Worm (Caenorhabditis elegans): ENCODE measurements around the gene F46B6.6.

F46B6.6 gene

DNA sequence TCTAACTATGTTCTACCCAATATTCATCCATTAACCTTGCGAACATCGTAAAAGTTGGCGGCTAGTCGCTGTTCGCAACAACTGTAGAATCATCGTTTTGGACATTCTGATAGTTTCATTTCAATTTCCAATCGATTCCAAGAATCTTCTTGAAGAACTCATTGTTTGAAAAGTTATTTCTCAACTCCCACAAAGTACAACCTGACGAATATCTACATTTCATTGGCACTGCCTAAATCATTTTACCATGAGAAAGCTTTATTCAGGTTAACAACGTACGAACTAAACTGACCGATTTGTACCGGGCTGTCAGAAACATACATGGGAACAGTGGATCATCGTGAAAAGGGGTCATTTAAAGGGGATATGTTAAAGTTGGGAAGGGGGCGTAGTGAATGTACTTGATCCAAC lies at the start of gene F46B6.6:
TSS of gene F46B6.6 (minus strand) at position 148 of the 411 bp plus-strand sequence.
- no peak for TF ChIP-seq unc-62 (GFP tag; optimal IDR thresholded peaks at IDR 0.05)

DNA sequence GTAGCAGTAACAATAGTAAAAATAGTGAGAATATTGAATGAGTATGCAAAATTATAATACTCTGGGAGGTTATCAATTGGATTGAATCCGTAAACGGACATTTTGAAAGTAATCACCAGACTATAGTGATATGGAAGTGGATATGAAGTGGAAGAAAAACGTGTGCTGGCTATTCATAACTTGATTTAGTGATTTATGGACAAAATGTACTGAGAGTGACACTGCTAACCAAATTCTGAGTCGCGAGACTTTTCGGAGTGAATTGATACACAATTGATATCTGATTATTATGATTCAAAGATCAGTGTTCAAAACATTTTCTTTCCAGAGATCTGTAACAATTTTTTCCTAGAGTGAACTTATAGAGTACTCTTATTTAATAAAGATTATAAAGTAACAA lies 49.3 kb upstream of the F46B6.6 start, which contains the start of gene sru-38:
TSS of gene sru-38 (minus strand) at position 101 of the 400 bp plus-strand sequence.
- no peak for TF ChIP-seq unc-62 (GFP tag; optimal IDR thresholded peaks at IDR 0.05)

DNA sequence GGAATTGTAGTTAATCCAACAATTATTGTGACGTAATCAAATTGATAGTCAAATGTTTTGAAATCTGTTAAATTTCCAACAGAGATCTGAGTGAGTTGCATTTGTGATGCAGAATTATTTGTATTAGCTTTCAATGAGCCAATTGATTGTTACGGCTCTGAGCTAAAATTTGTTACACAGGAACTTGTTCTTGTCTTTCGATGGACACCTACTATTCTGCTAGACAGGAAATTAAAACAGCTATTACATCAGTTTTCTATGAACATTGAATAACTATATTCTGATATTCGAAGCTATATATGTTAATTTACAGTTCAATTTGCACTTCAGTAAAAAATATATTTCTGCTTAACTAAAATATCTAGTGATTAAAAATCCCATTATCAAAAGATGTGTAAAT lies 47.2 kb upstream of the F46B6.6 start, which contains the start of gene sru-40:
TSS of gene sru-40 (minus strand) at position 101 of the 400 bp plus-strand sequence.
- no peak for TF ChIP-seq unc-62 (GFP tag; optimal IDR thresholded peaks at IDR 0.05)

DNA sequence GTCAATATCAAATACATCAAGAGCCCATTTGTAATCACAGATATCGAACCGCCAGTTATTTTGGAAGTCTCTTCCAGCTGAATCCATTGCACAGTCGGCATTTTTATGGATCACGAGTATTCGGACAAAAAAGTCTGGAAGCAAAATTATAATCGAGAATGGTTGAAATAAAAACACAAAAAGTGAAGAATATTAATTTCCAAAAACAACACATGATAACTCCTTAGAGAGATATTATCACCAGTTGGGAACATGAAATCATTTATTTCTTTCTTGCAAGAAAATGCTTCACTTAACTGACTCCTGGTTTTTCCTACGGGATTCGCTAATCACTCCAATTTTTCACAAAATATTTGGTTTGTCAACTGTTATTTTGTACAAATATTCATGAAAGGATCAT lies 37.5 kb upstream of the F46B6.6 start, which contains the start of gene str-2:
TSS of gene str-2 (minus strand) at position 101 of the 400 bp plus-strand sequence.
- TF ChIP-seq unc-62 (GFP tag; optimal IDR thresholded peaks at IDR 0.05) = no peak

DNA sequence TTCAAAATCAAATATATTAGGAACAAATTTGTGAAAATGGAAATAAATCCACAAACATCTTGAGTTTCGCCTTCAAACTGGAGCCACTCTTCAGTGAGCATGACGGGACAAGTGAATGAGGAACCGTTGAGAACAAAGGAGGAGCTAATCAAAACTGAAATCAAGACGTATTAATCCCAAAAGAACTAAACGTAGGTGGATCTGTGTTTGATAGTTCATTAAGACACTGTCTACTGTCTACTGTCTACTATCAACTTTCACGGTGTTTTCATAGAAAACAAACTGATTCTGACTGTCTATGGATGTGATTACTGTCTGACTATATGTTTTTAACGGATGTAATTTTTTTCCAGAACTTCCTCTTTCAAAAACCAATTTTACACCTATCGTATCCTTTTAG lies 35.1 kb upstream of the F46B6.6 start, which contains the start of gene str-193:
TSS of gene str-193 (minus strand) at position 101 of the 400 bp plus-strand sequence.
- no peak for TF ChIP-seq unc-62 (GFP tag; optimal IDR thresholded peaks at IDR 0.05)

DNA sequence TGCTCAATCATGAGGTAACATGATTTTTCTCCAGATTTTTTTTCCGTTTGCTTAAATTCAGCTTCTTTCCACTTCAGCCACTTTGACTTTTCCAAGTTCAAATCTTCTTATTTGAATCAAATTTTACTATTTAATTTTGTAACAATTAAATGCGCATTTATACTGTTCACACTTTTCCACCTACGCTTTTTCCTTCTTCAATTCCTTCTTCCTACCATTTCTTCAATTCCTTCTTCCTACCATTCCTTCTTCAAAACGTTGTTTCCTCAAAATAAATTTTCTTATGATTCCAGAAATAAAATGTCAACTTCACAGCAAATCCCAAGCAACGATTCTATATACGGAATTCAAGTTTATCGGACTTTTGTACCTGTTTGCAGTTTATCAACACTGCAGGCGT lies 29.7 kb upstream of the F46B6.6 start, which contains the start of gene sru-31:
TSS of gene sru-31 (plus strand) at position 301 of the 400 bp plus-strand sequence.
- TF ChIP-seq unc-62 (GFP tag; optimal IDR thresholded peaks at IDR 0.05) = no peak

DNA sequence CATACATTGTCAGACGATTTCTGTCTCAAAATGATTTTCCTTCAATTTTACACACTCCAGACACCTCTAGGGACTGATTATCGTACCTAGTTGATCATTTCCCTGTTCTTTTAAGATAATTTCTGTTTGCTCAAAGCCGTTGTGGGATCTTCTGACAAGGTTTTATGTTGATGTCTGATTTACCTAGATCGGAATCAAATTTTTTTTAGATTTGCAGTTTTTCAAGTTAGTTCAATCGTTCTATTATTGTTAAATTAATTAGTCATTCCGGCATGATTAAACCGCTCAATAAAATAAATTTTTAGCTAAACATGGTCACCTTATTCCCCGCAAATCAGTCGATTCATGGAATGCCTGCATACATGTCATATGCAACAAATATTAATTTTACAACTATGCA lies 26.9 kb upstream of the F46B6.6 start, which contains the start of gene sru-30:
TSS of gene sru-30 (plus strand) at position 301 of the 400 bp plus-strand sequence.
- no peak for TF ChIP-seq unc-62 (GFP tag; optimal IDR thresholded peaks at IDR 0.05)

DNA sequence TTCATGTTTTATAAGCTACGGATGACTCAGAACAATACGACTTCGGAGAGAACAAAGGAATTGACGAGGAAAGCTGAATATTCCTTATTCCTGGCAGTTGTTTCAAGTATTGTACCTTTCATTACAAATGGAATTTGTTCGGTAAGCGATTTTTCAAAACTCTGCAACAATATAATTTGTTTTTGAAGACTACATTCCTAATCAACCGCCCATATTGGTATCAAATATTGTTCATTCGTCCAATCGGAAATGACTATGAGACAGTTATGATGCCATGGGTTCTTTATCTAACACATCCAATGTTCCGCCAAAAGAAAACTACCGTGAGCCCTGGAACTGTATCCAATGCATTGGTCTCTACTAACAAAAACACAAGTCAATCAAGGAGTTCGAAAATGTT lies 25.5 kb upstream of the F46B6.6 start:
- TF ChIP-seq unc-62 (GFP tag; optimal IDR thresholded peaks at IDR 0.05) = no peak

DNA sequence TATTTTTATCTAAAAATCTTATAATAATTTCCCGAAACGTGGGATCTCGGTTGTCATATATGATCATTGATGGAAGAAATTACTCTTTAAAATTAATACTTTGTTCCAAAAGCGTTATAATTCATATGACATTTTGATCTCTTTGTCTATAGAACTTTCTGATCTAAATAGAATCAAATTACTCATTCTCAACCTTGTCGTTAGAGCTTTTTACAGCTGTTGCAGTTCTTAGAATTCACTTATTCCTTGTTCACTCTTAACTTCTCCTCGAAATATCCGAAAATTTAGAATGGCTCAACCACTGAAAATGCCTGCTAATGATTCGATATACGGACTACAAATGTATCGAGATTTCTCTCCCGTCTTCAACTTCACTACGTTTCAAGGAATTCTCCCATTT lies 24.5 kb upstream of the F46B6.6 start, which contains the start of gene sru-29:
TSS of gene sru-29 (plus strand) at position 301 of the 400 bp plus-strand sequence.
- no peak for TF ChIP-seq unc-62 (GFP tag; optimal IDR thresholded peaks at IDR 0.05)

DNA sequence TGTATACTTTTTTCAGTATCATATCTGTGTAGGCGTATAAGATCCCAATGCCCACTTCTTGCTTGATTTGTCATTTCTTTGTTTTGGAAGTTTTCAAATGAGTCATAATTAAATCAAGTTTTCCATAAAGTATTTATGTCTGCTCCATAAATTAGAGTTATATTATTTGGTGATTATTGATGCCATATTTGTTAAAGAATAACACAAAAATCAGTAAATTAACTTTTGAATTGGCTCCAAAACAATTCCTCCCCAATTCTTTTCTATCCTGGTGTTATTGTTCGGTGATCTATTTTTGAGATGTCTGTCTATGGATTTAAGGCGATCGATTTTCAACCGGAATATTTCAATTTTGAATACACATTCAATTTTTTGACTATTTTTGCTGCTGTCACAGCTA lies 18.5 kb upstream of the F46B6.6 start, which contains the start of gene sru-37:
TSS of gene sru-37 (plus strand) at position 301 of the 400 bp plus-strand sequence.
- no peak for TF ChIP-seq unc-62 (GFP tag; optimal IDR thresholded peaks at IDR 0.05)

DNA sequence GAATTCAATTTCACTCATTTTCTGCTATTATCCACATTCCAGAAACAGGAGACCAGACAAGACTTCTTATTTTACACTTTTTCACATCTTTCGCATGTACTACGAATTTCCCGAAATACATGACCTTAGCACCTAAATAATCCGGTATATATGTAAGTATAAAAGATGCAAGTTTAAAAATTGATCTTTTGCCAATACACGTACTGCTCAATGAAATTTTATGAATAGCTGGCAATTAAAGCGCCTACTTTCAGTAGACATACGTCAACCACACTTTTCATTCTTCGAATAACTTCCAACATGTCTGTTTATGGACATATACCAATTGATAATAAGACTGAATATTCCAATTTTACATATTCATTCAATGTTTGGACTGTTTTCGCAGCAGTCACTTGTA lies 16.5 kb upstream of the F46B6.6 start, which contains the start of gene sru-39:
TSS of gene sru-39 (plus strand) at position 301 of the 400 bp plus-strand sequence.
- TF ChIP-seq unc-62 (GFP tag; optimal IDR thresholded peaks at IDR 0.05) = no peak

DNA sequence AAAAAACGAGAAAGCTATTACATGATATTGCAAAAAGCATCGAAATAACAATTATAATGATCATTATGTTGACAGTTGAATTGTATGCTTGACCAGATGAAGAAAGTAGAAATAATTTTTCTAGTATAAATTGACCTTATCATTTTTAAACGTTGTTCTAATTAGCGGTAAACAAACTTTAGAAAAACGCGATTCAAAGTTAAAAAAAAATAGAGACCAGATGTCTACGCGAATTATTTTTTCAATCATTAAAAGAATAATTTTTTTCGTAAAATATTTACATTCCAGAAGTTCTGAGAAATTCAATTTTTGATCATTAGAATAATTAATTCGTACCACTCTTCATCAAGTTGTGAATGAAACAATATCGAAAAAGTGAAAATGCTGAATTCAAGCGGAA lies 15.3 kb upstream of the F46B6.6 start, which contains the start of gene F46B6.10:
TSS of gene F46B6.10 (minus strand) at position 101 of the 400 bp plus-strand sequence.
- TF ChIP-seq unc-62 (GFP tag; optimal IDR thresholded peaks at IDR 0.05) = no peak

DNA sequence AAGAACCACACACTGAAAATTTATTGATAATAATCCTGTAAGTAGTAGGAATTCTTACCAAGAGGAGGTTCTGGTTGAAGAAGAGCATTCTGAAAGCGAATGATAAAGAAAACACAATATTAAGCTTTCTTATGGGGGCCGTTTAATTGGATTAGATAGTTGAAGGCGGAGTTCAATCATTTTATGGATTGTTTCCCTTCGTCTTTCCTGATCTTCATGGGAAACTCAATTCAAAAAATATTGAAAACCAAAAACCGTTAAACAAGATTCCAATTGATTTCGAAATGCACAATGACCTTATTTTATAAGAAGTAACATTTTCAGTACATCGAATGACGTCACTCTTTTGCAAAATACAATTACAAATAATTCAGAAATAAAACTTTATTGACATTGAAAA lies 12.4 kb upstream of the F46B6.6 start, which contains the start of gene F46B6.13:
TSS of gene F46B6.13 (minus strand) at position 101 of the 400 bp plus-strand sequence.
- no peak for TF ChIP-seq unc-62 (GFP tag; optimal IDR thresholded peaks at IDR 0.05)

DNA sequence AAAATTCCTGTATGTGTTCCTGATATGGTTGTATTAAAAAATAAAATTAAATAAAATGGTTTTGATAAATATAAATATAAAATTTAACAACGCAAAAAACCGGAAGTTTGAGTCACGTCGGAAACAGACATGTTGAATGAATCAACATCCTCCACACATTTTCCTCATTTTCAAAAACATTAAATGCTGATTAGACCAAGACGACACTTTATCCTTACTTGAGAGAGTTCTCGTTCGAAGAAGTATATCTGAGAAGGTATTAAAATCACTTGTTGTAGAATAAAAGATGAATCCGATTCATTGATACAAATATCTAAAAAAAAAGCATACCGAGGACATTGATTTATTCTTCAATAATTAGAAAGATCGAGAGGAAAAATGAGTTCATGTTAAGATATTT lies 11.5 kb upstream of the F46B6.6 start:
- no peak for TF ChIP-seq unc-62 (GFP tag; optimal IDR thresholded peaks at IDR 0.05)

DNA sequence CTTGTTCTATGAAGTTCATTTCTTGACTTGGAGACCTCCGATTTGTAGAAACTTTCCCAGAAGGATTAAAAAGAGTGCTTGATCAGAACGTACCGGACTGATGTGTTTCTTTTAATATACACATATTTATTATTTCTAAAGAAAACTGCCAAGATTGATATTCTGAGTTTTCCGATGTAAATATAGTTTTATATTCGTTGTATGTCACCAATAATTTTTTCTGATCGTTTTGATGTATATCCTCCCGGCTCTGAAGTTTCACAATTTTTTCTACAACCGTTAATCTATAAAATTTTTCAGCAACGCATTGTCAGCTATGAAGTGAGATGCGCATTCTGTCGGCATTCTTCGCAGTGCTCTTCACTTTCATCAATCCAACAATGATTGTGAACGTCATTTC lies 9.9 kb upstream of the F46B6.6 start, which contains the start of gene F46B6.9:
TSS of gene F46B6.9 (plus strand) at position 301 of the 400 bp plus-strand sequence.
- no peak for TF ChIP-seq unc-62 (GFP tag; optimal IDR thresholded peaks at IDR 0.05)

DNA sequence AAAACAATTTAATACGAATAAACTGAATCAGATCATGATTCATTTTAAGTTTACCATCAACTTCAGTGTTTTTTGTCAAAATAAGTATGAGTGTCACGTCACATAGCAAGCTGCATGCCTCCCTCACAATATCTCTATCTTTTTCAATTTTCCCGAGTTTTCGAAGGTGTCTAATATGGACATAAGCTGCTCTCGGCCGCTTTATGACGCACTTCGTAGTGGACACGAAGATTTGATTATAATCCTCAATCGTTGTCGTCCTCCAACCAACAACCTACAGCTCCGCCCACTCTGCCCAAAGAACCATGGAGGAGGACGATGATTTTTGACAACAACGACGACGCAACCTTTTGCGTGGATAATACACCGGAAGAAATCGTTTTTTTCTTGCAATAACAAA lies 9.3 kb upstream of the F46B6.6 start:
- no peak for TF ChIP-seq unc-62 (GFP tag; optimal IDR thresholded peaks at IDR 0.05)

DNA sequence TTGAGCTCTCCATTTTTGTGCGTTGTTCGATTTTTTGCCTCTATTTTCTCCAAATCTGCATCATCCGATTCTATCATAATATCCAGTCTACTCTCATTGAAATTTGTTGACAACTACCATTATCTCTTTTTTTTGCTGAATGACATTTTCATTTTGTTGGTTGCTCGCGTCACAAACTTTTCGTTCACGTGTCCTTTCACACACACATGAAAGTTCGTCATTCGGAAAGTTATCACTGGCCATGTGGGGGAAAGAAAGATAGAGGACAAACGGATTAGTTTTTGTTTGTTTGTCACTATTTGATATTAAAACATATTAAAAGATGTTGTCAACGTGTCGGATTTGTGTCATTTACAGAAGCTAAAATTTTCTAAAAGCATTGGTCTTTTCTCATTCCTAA lies 8.3 kb upstream of the F46B6.6 start:
- no peak for TF ChIP-seq unc-62 (GFP tag; optimal IDR thresholded peaks at IDR 0.05)

Data from whole organism, dauer.